Fruit fly (Drosophila melanogaster): ENCODE results near the gene CG46525.

DNA sequence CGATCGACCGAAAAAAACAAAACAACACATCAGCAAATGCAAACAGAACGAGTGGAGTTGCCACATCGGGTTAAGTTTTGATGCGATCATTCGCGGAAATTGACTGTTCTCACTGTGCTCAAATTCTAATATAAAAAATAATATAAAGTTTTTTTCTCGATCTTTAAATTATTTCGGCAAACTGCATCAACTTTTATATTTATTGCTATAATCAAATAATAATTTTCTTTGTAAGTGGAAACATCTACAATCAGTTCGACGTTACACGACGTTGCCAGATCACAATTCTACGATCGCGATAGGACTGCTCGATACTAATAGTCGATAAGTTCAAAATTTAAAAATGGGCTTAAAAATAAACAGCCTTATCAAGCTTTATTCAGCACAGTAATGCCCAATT lies 46.2 kb upstream of the CG46525 start, which contains the start of gene Gorab:
- TF ChIP-seq pan (optimal IDR thresholded peaks at IDR 0.05) (no peak), psq (optimal IDR thresholded peaks at IDR 0.05) (no peak), usp (GFP tag; optimal IDR thresholded peaks at IDR 0.05) (no peak), CG8478 (optimal IDR thresholded peaks at IDR 0.05) (no peak)

All from whole organism.